Fruit fly (Drosophila melanogaster): Measurements from ENCODE around the gene Rop.

Rop gene

dm6 chr3L:4117493-4117892 is 21.3 kb downstream of the Rop start:
- no peak for TF ChIP-seq CG3065 (GFP tag; optimal IDR thresholded peaks at IDR 0.05)
- peak; percentile 16 for TF ChIP-seq abd-A (tag; optimal IDR thresholded peaks at IDR 0.05)
- no peak for TF ChIP-seq Opbp (GFP tag; IDR thresholded peaks at IDR 0.05; ENCODE audit: partially characterized antibody)
- peak; percentile 74 for TF ChIP-seq CG13894 (tag; optimal IDR thresholded peaks at IDR 0.05)
- 0 out of 4 replicates have a peak, but pooled peaks have one; percentile 59 for TF ChIP-seq chinmo (GFP tag; IDR thresholded peaks at IDR 0.05; ENCODE audit: partially characterized antibody)
- no peak for TF ChIP-seq sr (GFP tag; IDR thresholded peaks at IDR 0.05)
- TF ChIP-seq sd (tag; optimal IDR thresholded peaks at IDR 0.05) = peak; percentile 23

dm6 chr3L:4116490-4117367 is 22.1 kb downstream of the Rop start:
- peak; percentile 16 for TF ChIP-seq CG15601 (tag; optimal IDR thresholded peaks at IDR 0.05)
- TF ChIP-seq CG2678 (tag; optimal IDR thresholded peaks at IDR 0.05) = peak; percentile 13
- no peak for TF ChIP-seq bbx (GFP tag; IDR thresholded peaks at IDR 0.05; ENCODE audit: partially characterized antibody)
- TF ChIP-seq gce (GFP tag; IDR thresholded peaks at IDR 0.05) = 0 out of 3 replicates have a peak, but pooled peaks have one; percentile 13
- TF ChIP-seq CG16779 (GFP tag; IDR thresholded peaks at IDR 0.05) = no peak
- TF ChIP-seq CG17829 (tag; optimal IDR thresholded peaks at IDR 0.05) = no peak
- TF ChIP-seq CG6689 (GFP tag; IDR thresholded peaks at IDR 0.05) = no peak
- peak; percentile 10 for TF ChIP-seq Fer3 (tag; optimal IDR thresholded peaks at IDR 0.05)
- no peak for TF ChIP-seq jigr1 (GFP tag; IDR thresholded peaks at IDR 0.05)
- TF ChIP-seq lab (GFP tag; optimal IDR thresholded peaks at IDR 0.05) = peak; percentile 13
- no peak for TF ChIP-seq unpg (GFP tag; optimal IDR thresholded peaks at IDR 0.05)
- peak; percentile 33 for TF ChIP-seq exex (tag; optimal IDR thresholded peaks at IDR 0.05)
- TF ChIP-seq knrl (GFP tag; IDR thresholded peaks at IDR 0.05; ENCODE audit: partially characterized antibody) = no peak
- no peak for TF ChIP-seq caup (GFP tag; optimal IDR thresholded peaks at IDR 0.05; ENCODE audit: severe bottlenecking)
- peak; percentile 37; the same call in 1 of the 2 replicates for TF ChIP-seq Drgx (GFP tag; IDR thresholded peaks at IDR 0.05)
- TF ChIP-seq ci (GFP tag; IDR thresholded peaks at IDR 0.05) = peak; percentile 55; the same call in 2 of the 3 replicates
- peak; percentile 12 for TF ChIP-seq CG34376 (GFP tag; optimal IDR thresholded peaks at IDR 0.05)
- TF ChIP-seq CG34224 (GFP tag; IDR thresholded peaks at IDR 0.05; ENCODE audit: partially characterized antibody) = no peak
- TF ChIP-seq grn (GFP tag; optimal IDR thresholded peaks at IDR 0.05) = peak; percentile 49
- TF ChIP-seq CG2202 (tag; optimal IDR thresholded peaks at IDR 0.05) = peak; percentile 3
- TF ChIP-seq Oaz (GFP tag; IDR thresholded peaks at IDR 0.05) = no peak
- TF ChIP-seq ase (GFP tag; IDR thresholded peaks at IDR 0.05) = no peak
- no peak for TF ChIP-seq klu (GFP tag; IDR thresholded peaks at IDR 0.05)
- TF ChIP-seq CG17802 (tag; optimal IDR thresholded peaks at IDR 0.05) = no peak
- TF ChIP-seq CG2875 (GFP tag; optimal IDR thresholded peaks at IDR 0.05) = peak; percentile 22
- peak; percentile 16 for TF ChIP-seq PHDP (tag; optimal IDR thresholded peaks at IDR 0.05)
- TF ChIP-seq Lhr (GFP tag; optimal IDR thresholded peaks at IDR 0.05) = no peak
- no peak for TF ChIP-seq Taf1 (GFP tag; IDR thresholded peaks at IDR 0.05)
- TF ChIP-seq Hr51 (GFP tag; optimal IDR thresholded peaks at IDR 0.05) = peak in 1 of 2 experiments; percentile 3
- TF ChIP-seq CG2120 (GFP tag; optimal IDR thresholded peaks at IDR 0.05) = peak; percentile 18
- 0 out of 3 replicates have a peak, but pooled peaks have one; percentile 34 for TF ChIP-seq mld (GFP tag; IDR thresholded peaks at IDR 0.05; ENCODE audit: partially characterized antibody)
- peak; percentile 9; the same call in 1 of the 2 replicates for TF ChIP-seq CG32532 (GFP tag; IDR thresholded peaks at IDR 0.05)
- peak; percentile 31 for TF ChIP-seq Med (GFP tag)
- TF ChIP-seq psq (GFP tag; optimal IDR thresholded peaks at IDR 0.05) = no peak
- TF ChIP-seq sens (GFP tag) = peak; percentile 28
- TF ChIP-seq CG4404 (GFP tag; IDR thresholded peaks at IDR 0.05) = no peak
